Fruit fly (Drosophila melanogaster) whole organism, embryonic: ENCODE measurements around the gene CG31287.
A peak's percentile ranks its signal among the peaks of the same experiment; 100 is the strongest.

Experiments
- Adf1 ChIP-seq: fragments of 200-800 bp; sonication (Bioruptor generic); IDR thresholded peaks from 2 replicates; pipeline ENCODE4 v1.3.6; 2022; ENCODE audit warnings: missing biosample characterization, missing genetic modification characterization
- Atf6 ChIP-seq: fragments of 200-800 bp; sonication (Bioruptor generic); IDR thresholded peaks from 2 replicates; pipeline ENCODE4 v1.3.6; 2022; ENCODE audit warnings: missing biosample characterization, missing genetic modification characterization
- B-H2 ChIP-seq: fragments of 200-800 bp; sonication (Bioruptor generic); optimal IDR thresholded peaks from 2 replicates; lab custom pipeline; 2018; ENCODE audit warnings: missing biosample characterization, mild to moderate bottlenecking, missing genetic modification characterization
- Bgb ChIP-seq: fragments of 200-800 bp; sonication (Bioruptor generic); IDR thresholded peaks from 2 replicates; pipeline ENCODE4 v1.3.6; 2022; ENCODE audit warnings: missing biosample characterization, missing genetic modification characterization; ENCODE audit not compliant: partially characterized antibody
- CG10543 ChIP-seq: fragments of 200-800 bp; sonication (Bioruptor generic); optimal IDR thresholded peaks from 3 replicates; lab custom pipeline; 2017; ENCODE audit warnings: missing biosample characterization, mild to moderate bottlenecking, missing genetic modification characterization, moderate library complexity
- CG11247 ChIP-seq: fragments of 200-800 bp; sonication (Bioruptor generic); IDR thresholded peaks from 2 replicates; pipeline ENCODE4 v1.3.6; 2022; ENCODE audit warnings: missing biosample characterization, missing genetic modification characterization
- CG11456 ChIP-seq: fragments of 200-800 bp; sonication (Bioruptor generic); IDR thresholded peaks from 3 replicates; pipeline ENCODE4 v1.3.6; 2022; ENCODE audit warnings: missing biosample characterization, missing genetic modification characterization
- CG12155 ChIP-seq: fragments of 200-800 bp; sonication (Bioruptor generic); optimal IDR thresholded peaks from 3 replicates; lab custom pipeline; 2016; ENCODE audit warnings: missing biosample characterization, missing genetic modification characterization
- CG12299 ChIP-seq: fragments of 200-800 bp; sonication (Bioruptor generic); optimal IDR thresholded peaks from 2 replicates; lab custom pipeline; 2018; ENCODE audit warnings: missing biosample characterization, mild to moderate bottlenecking, missing genetic modification characterization
- CG12769 ChIP-seq: fragments of 200-800 bp; sonication (Bioruptor generic); optimal IDR thresholded peaks from 2 replicates; lab custom pipeline; 2019; ENCODE audit warnings: missing biosample characterization, mild to moderate bottlenecking, missing genetic modification characterization, moderate library complexity
- CG14860 ChIP-seq: fragments of 200-800 bp; sonication (Bioruptor generic); IDR thresholded peaks from 3 replicates; pipeline ENCODE4 v1.3.6; 2022; ENCODE audit warnings: missing biosample characterization, missing genetic modification characterization; ENCODE audit not compliant: partially characterized antibody
- CG16813 ChIP-seq: fragments of 200-800 bp; sonication (Bioruptor generic); IDR thresholded peaks from 3 replicates; pipeline ENCODE4 v1.3.6; 2022; ENCODE audit warnings: missing biosample characterization, missing genetic modification characterization; ENCODE audit not compliant: partially characterized antibody
- CG17385 ChIP-seq: fragments of 200-800 bp; sonication (Bioruptor generic); optimal IDR thresholded peaks from 3 replicates; lab custom pipeline; 2018; ENCODE audit warnings: missing biosample characterization, mild to moderate bottlenecking, missing genetic modification characterization
- CG31224 ChIP-seq: fragments of 200-800 bp; sonication (Bioruptor generic); IDR thresholded peaks from 2 replicates; pipeline ENCODE4 v1.3.6; 2022; ENCODE audit warnings: missing biosample characterization, missing genetic modification characterization
- CG6854 ChIP-seq: fragments of 200-800 bp; sonication (Bioruptor generic); optimal IDR thresholded peaks from 3 replicates; lab custom pipeline; 2017; ENCODE audit warnings: missing biosample characterization, mild to moderate bottlenecking, missing genetic modification characterization
- CG7839 ChIP-seq: fragments of 200-800 bp; sonication (Bioruptor generic); optimal IDR thresholded peaks from 3 replicates; lab custom pipeline; 2018; ENCODE audit warnings: missing biosample characterization, mild to moderate bottlenecking, missing genetic modification characterization, moderate library complexity
- CG7928 ChIP-seq: fragments of 200-800 bp; sonication (Bioruptor generic); optimal IDR thresholded peaks from 2 replicates; lab custom pipeline; 2017; ENCODE audit warnings: missing biosample characterization, mild to moderate bottlenecking, missing genetic modification characterization
- CG8281 ChIP-seq: fragments of 200-800 bp; sonication (Bioruptor generic); optimal IDR thresholded peaks from 2 replicates; lab custom pipeline; 2018; ENCODE audit warnings: missing biosample characterization, mild to moderate bottlenecking, missing genetic modification characterization, moderate library complexity
- CG8290 ChIP-seq, 3 experiments: fragments of 200-800 bp; sonication (Bioruptor generic); optimal IDR thresholded peaks; 2 replicates each; lab custom pipeline; 2016 to 2019; ENCODE audit warnings: missing biosample characterization in 3 of 3, missing genetic modification characterization in 3 of 3, mild to moderate bottlenecking in 2 of 3, moderate library complexity in 1 of 3
- CG9932 ChIP-seq: fragments of 200-800 bp; sonication (Bioruptor generic); IDR thresholded peaks from 2 replicates; pipeline ENCODE4 v1.3.6; 2022; ENCODE audit warnings: missing biosample characterization, missing genetic modification characterization
- Drgx ChIP-seq: fragments of 200-800 bp; sonication (Bioruptor generic); IDR thresholded peaks from 2 replicates; pipeline ENCODE4 v1.3.6; 2022; ENCODE audit warnings: missing biosample characterization, missing genetic modification characterization
- Hey ChIP-seq: fragments of 200-800 bp; sonication (Bioruptor generic); optimal IDR thresholded peaks from 3 replicates; lab custom pipeline; 2018; ENCODE audit warnings: missing biosample characterization, mild to moderate bottlenecking, missing genetic modification characterization
- MESR4 ChIP-seq: fragments of 200-800 bp; sonication (Bioruptor generic); optimal IDR thresholded peaks from 2 replicates; lab custom pipeline; 2018; ENCODE audit warnings: missing biosample characterization, mild to moderate bottlenecking, missing genetic modification characterization, moderate library complexity
- Mrtf ChIP-seq: fragments of 200-800 bp; sonication (Bioruptor generic); IDR thresholded peaks from 3 replicates; pipeline ENCODE4 v1.3.6; 2022; ENCODE audit warnings: missing biosample characterization, missing genetic modification characterization
- Taf1 ChIP-seq: fragments of 200-800 bp; sonication (Bioruptor generic); IDR thresholded peaks from 2 replicates; pipeline ENCODE4 v1.3.6; 2022; ENCODE audit warnings: missing biosample characterization, missing genetic modification characterization
- Trl ChIP-seq, 3 experiments: fragments of >200 bp in 2 of 3; fragments of 200-800 bp in 1 of 3; sonication (Bioruptor generic) in 1 of 3; optimal IDR thresholded peaks; 2 replicates in 1 of 3; 3 replicates in 2 of 3; lab custom pipeline; 2016 to 2017; ENCODE audit warnings: missing biosample characterization in 1 of 3, missing genetic modification characterization in 1 of 3
- ase ChIP-seq: fragments of 200-800 bp; sonication (Bioruptor generic); IDR thresholded peaks from 3 replicates; pipeline ENCODE4 v1.3.6; 2022; ENCODE audit warnings: missing biosample characterization, missing genetic modification characterization
- bbx ChIP-seq: fragments of 200-800 bp; sonication (Bioruptor generic); IDR thresholded peaks from 2 replicates; pipeline ENCODE4 v1.3.6; 2022; ENCODE audit warnings: missing biosample characterization, missing genetic modification characterization; ENCODE audit not compliant: partially characterized antibody
- bsh ChIP-seq, 2 experiments: fragments of 200-800 bp; sonication (Bioruptor generic); optimal IDR thresholded peaks; 2 replicates each; lab custom pipeline; 2017 to 2018; ENCODE audit warnings: mild to moderate bottlenecking in 2 of 2, missing biosample characterization in 2 of 2, missing genetic modification characterization in 2 of 2, moderate library complexity in 1 of 2
- chm ChIP-seq: fragments of 200-800 bp; sonication (Bioruptor generic); IDR thresholded peaks from 2 replicates; pipeline ENCODE4 v1.3.6; 2022; ENCODE audit warnings: missing biosample characterization, missing genetic modification characterization
- eve ChIP-seq, 2 experiments: fragments of >200 bp; optimal IDR thresholded peaks; 2 replicates each; lab custom pipeline; 2017; ENCODE audit warnings: missing biosample characterization in 2 of 2, missing genetic modification characterization in 2 of 2
- lab ChIP-seq: fragments of 200-800 bp; sonication (Bioruptor generic); optimal IDR thresholded peaks from 3 replicates; lab custom pipeline; 2017; ENCODE audit warnings: missing biosample characterization, missing genetic modification characterization, mild to moderate bottlenecking, moderate library complexity, missing genetic modification reagents
- mld ChIP-seq: fragments of 200-800 bp; sonication (Bioruptor generic); IDR thresholded peaks from 3 replicates; pipeline ENCODE4 v1.3.6; 2022; ENCODE audit warnings: missing biosample characterization, missing genetic modification characterization; ENCODE audit not compliant: partially characterized antibody
- onecut ChIP-seq: fragments of 200-800 bp; sonication (Bioruptor generic); IDR thresholded peaks from 2 replicates; pipeline ENCODE4 v1.3.6; 2022; ENCODE audit warnings: missing biosample characterization, missing genetic modification characterization
- otp ChIP-seq: fragments of 200-800 bp; sonication (Bioruptor generic); IDR thresholded peaks from 3 replicates; pipeline ENCODE4, ENCODE4 v1.3.6; 2022; ENCODE audit warnings: missing biosample characterization, missing genetic modification characterization
- row ChIP-seq: fragments of 200-800 bp; sonication (Bioruptor generic); IDR thresholded peaks from 3 replicates; pipeline ENCODE4 v1.3.6; 2022; ENCODE audit warnings: missing biosample characterization, missing genetic modification characterization
- sna ChIP-seq: fragments of 200-800 bp; sonication (Bioruptor generic); IDR thresholded peaks from 2 replicates; pipeline ENCODE4 v1.3.6; 2022; ENCODE audit warnings: missing biosample characterization, missing genetic modification characterization; ENCODE audit not compliant: partially characterized antibody
- so ChIP-seq: fragments of 200-800 bp; sonication (Bioruptor generic); IDR thresholded peaks from 3 replicates; pipeline ENCODE4 v1.3.6; 2022; ENCODE audit warnings: missing biosample characterization, missing genetic modification characterization
- sr ChIP-seq: fragments of 200-800 bp; sonication (Bioruptor generic); IDR thresholded peaks from 3 replicates; pipeline ENCODE4 v1.3.6; 2022; ENCODE audit warnings: missing biosample characterization, missing genetic modification characterization
- tin ChIP-seq: fragments of 200-800 bp; sonication (Bioruptor generic); optimal IDR thresholded peaks from 3 replicates; lab custom pipeline; 2016; ENCODE audit warnings: missing biosample characterization, missing genetic modification characterization
- tna ChIP-seq: fragments of 200-800 bp; sonication (Bioruptor generic); IDR thresholded peaks from 2 replicates; pipeline ENCODE4 v1.3.6; 2022; ENCODE audit warnings: missing biosample characterization, missing genetic modification characterization; ENCODE audit not compliant: partially characterized antibody

Gene CG31287

dm6 chr3R:16210808-16211578 lies 7.8 kb downstream of the CG31287 start (continued):
- TF ChIP-seq Trl (optimal IDR thresholded peaks at IDR 0.05; lab: Kevin White, UChicago) (no peak), Trl (GFP tag; optimal IDR thresholded peaks at IDR 0.05; lab: Kevin White, UChicago) (no peak), MESR4 (GFP tag; lab: Kevin White, UChicago) (no peak), sna (GFP tag; lab: Robert Waterston, UW) (no peak), otp (GFP tag; lab: Robert Waterston, UW) (0 out of 3 replicates have a peak, but pooled peaks have one; percentile 18), onecut (GFP tag; lab: Robert Waterston, UW) (peak; percentile 75), tna (GFP tag; lab: Robert Waterston, UW) (0 out of 2 replicates have a peak, but pooled peaks have one; percentile 19), CG17385 (GFP tag; lab: Kevin White, UChicago) (peak; percentile 2), chm (GFP tag; lab: Robert Waterston, UW) (0 out of 2 replicates have a peak, but pooled peaks have one; percentile 14), CG12155 (GFP tag; lab: Kevin White, UChicago) (no peak), lab (peak; percentile 32), bsh (GFP tag; optimal IDR thresholded peaks at IDR 0.05; lab: Kevin White, UChicago) (no peak), ase (0 out of 3 replicates have a peak, but pooled peaks have one; percentile 6), Drgx (peak; percentile 7; the same call in 1 of the 2 replicates), CG14860 (no peak), CG11456 (GFP tag; lab: Robert Waterston, UW) (no peak), CG7928 (GFP tag; lab: Kevin White, UChicago) (no peak), Adf1 (GFP tag; lab: Robert Waterston, UW) (peak; percentile 41; the same call in 1 of the 2 replicates), CG16813 (no peak), Hey (tag; lab: Kevin White, UChicago) (no peak), CG8290 (GFP tag; optimal IDR thresholded peaks at IDR 0.05; lab: Kevin White, UChicago) (no peak), CG8290 (tag; optimal IDR thresholded peaks at IDR 0.05; lab: Kevin White, UChicago) (peak in 1 of 2 experiments; percentile 70), Atf6 (GFP tag; lab: Robert Waterston, UW) (peak; percentile 33; the same call in 1 of the 2 replicates), CG7839 (tag; lab: Kevin White, UChicago) (peak; percentile 7), Taf1 (GFP tag; lab: Robert Waterston, UW) (no peak), sr (GFP tag; lab: Robert Waterston, UW) (peak; percentile 39; the same call in 1 of the 3 replicates), Mrtf (no peak), CG6854 (GFP tag; lab: Kevin White, UChicago) (peak; percentile 11), CG9932 (GFP tag; lab: Robert Waterston, UW) (peak; percentile 33; the same call in 1 of the 2 replicates), CG11247 (no peak), row (GFP tag; lab: Robert Waterston, UW) (no peak), CG12769 (tag; lab: Kevin White, UChicago) (peak; percentile 87), CG12299 (tag; lab: Kevin White, UChicago) (no peak), Bgb (GFP tag; lab: Robert Waterston, UW) (no peak), eve (GFP tag; optimal IDR thresholded peaks at IDR 0.05; lab: Kevin White, UChicago) (no peak), mld (GFP tag; lab: Robert Waterston, UW) (no peak), B-H2 (GFP tag; lab: Kevin White, UChicago) (peak; percentile 36), bbx (GFP tag; lab: Robert Waterston, UW) (peak; percentile 11; the same call in 1 of the 2 replicates), CG31224 (GFP tag; lab: Robert Waterston, UW) (peak; percentile 46; the same call in 1 of the 2 replicates), CG10543 (GFP tag; lab: Kevin White, UChicago) (peak; percentile 54), CG8281 (tag; lab: Kevin White, UChicago) (no peak), tin (no peak), so (GFP tag; lab: Robert Waterston, UW) (peak; percentile 61; the same call in 1 of the 3 replicates)
